Worm (Caenorhabditis elegans): ENCODE measurements around the gene lex-1.

The lex-1 gene

ce11 chrIV:12035422-12035821 is 43.9 kb upstream of the lex-1 start:
- TF ChIP-seq aha-1 (tag) (peak; percentile 94), egl-27 (tag; optimal IDR thresholded peaks at IDR 0.05) (no peak), duxl-1 (tag; optimal IDR thresholded peaks at IDR 0.05; ENCODE audit: poor library complexity) (no peak), Y105C5A.15 (GFP tag; IDR thresholded peaks at IDR 0.05) (no peak), nhr-237 (tag; optimal IDR thresholded peaks at IDR 0.05) (no peak), vab-7 (GFP tag; IDR thresholded peaks at IDR 0.05) (no peak), Y5F2A.4 (GFP tag; optimal IDR thresholded peaks at IDR 0.05) (peak; percentile 39), nhr-102 (tag; optimal IDR thresholded peaks at IDR 0.05) (peak; percentile 0)

DNA sequence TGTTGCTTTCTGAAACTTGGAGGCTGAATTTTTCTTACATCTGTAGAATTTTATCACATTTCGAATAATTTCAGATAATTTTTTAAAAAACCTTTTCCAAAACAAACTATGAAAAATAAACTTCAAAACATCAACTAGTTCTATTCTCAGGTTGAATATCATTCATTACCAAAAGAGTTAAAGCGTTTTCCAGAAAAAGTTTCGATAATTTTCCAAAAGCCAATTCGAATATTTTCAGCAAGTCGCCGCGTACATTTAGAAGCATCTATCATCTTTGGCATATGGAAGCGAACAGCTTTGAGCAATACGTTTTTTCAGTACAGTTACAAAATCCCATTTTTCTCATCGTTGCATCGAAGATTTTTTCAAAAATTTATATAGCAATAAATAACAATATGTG is 42.3 kb upstream of the lex-1 start:
- TF ChIP-seq nhr-76 (tag; optimal IDR thresholded peaks at IDR 0.05), result no peak
- TF ChIP-seq egl-27 (tag; optimal IDR thresholded peaks at IDR 0.05), result no peak
- peak; percentile 32; the same call in 1 of the 2 replicates for TF ChIP-seq lin-38 (GFP tag; IDR thresholded peaks at IDR 0.05)
- TF ChIP-seq nhr-48 (tag; optimal IDR thresholded peaks at IDR 0.05), result peak; percentile 23
- TF ChIP-seq zfp-2 (tag; optimal IDR thresholded peaks at IDR 0.05), result no peak
- TF ChIP-seq zfp-3 (GFP tag; conservative IDR thresholded peaks at IDR 0.05), result no peak
- TF ChIP-seq hmg-1.1 (GFP tag; IDR thresholded peaks at IDR 0.05), result no peak
- TF ChIP-seq nhr-25 (tag; optimal IDR thresholded peaks at IDR 0.05; ENCODE audit: borderline replicate concordance, insufficient read depth), result no peak
- TF ChIP-seq arid-1 (GFP tag; conservative IDR thresholded peaks at IDR 0.05), result peak; percentile 49; the same call in 1 of the 2 replicates
- no peak for TF ChIP-seq lim-7 (GFP tag; IDR thresholded peaks at IDR 0.05)
- TF ChIP-seq saeg-2 (GFP tag; IDR thresholded peaks at IDR 0.05), result no peak
- no peak for TF ChIP-seq dmd-6 (GFP tag; IDR thresholded peaks at IDR 0.05)
- TF ChIP-seq F10B5.3 (tag; optimal IDR thresholded peaks at IDR 0.05), result no peak
- TF ChIP-seq rbr-2 (tag; optimal IDR thresholded peaks at IDR 0.05), result peak; percentile 6
- TF ChIP-seq mdt-29 (GFP tag; IDR thresholded peaks at IDR 0.05), result no peak
- TF ChIP-seq aha-1 (tag), result no peak
- TF ChIP-seq daf-8 (GFP tag; IDR thresholded peaks at IDR 0.05), result no peak
- TF ChIP-seq daf-16 (GFP tag; optimal IDR thresholded peaks at IDR 0.05), result no peak
- peak; percentile 43 for TF ChIP-seq daf-16 (tag; optimal IDR thresholded peaks at IDR 0.05)
- peak; percentile 27 for TF ChIP-seq ztf-7 (tag; optimal IDR thresholded peaks at IDR 0.05)
- TF ChIP-seq F44E2.7 (GFP tag; IDR thresholded peaks at IDR 0.05), result no peak
- TF ChIP-seq ceh-28 (tag; optimal IDR thresholded peaks at IDR 0.05), result no peak
- TF ChIP-seq Y5F2A.4 (GFP tag; optimal IDR thresholded peaks at IDR 0.05), result no peak
- no peak for TF ChIP-seq zip-2 (tag; optimal IDR thresholded peaks at IDR 0.05)
- no peak for TF ChIP-seq aly-2 (tag; optimal IDR thresholded peaks at IDR 0.05)
- TF ChIP-seq tag-97 (GFP tag; IDR thresholded peaks at IDR 0.05), result no peak
- TF ChIP-seq hif-1 (tag; optimal IDR thresholded peaks at IDR 0.05), result no peak
- TF ChIP-seq fos-1 (tag; optimal IDR thresholded peaks at IDR 0.05), result no peak
- TF ChIP-seq ceh-82 (tag; optimal IDR thresholded peaks at IDR 0.05), result no peak
- TF ChIP-seq unc-130 (GFP tag; optimal IDR thresholded peaks at IDR 0.05), result no peak
- TF ChIP-seq Y105C5A.15 (GFP tag; IDR thresholded peaks at IDR 0.05), result 0 out of 2 replicates have a peak, but pooled peaks have one; percentile 38
- TF ChIP-seq zip-11 (GFP tag; IDR thresholded peaks at IDR 0.05), result no peak
- TF ChIP-seq nhr-42 (GFP tag; IDR thresholded peaks at IDR 0.05), result no peak
- no peak for TF ChIP-seq skn-1 (tag; optimal IDR thresholded peaks at IDR 0.05)
- no peak for TF ChIP-seq ZK337.2 (GFP tag; IDR thresholded peaks at IDR 0.05)
- no peak for TF ChIP-seq attf-4 (tag; optimal IDR thresholded peaks at IDR 0.05)
- TF ChIP-seq unc-39 (tag; optimal IDR thresholded peaks at IDR 0.05), result no peak
- no peak for TF ChIP-seq lin-29 (GFP tag; IDR thresholded peaks at IDR 0.05)
- TF ChIP-seq cey-2 (tag; optimal IDR thresholded peaks at IDR 0.05; ENCODE audit: borderline replicate concordance, insufficient read depth), result no peak
- peak; percentile 0 for TF ChIP-seq T20F7.1 (GFP tag; optimal IDR thresholded peaks at IDR 0.05)
- no peak for TF ChIP-seq T26A8.4 (GFP tag; IDR thresholded peaks at IDR 0.05)
- TF ChIP-seq nhr-102 (tag; optimal IDR thresholded peaks at IDR 0.05), result peak; percentile 38
- peak; percentile 26 for TF ChIP-seq dve-1 (tag; optimal IDR thresholded peaks at IDR 0.05; ENCODE audit: insufficient read depth)
- TF ChIP-seq F26F4.8 (GFP tag; conservative IDR thresholded peaks at IDR 0.05), result no peak
- no peak for TF ChIP-seq ceh-20 (GFP tag; IDR thresholded peaks at IDR 0.05)
- TF ChIP-seq ceh-62 (tag; optimal IDR thresholded peaks at IDR 0.05), result no peak
- no peak for TF ChIP-seq daf-19 (GFP tag; conservative IDR thresholded peaks at IDR 0.05)
